Fruit fly (Drosophila melanogaster) whole organism, adult: ENCODE measurements around the gene orb2.

ENCODE experiments used
- CG11617 ChIP-seq: fragments of 200-800 bp; sonication (Bioruptor generic); optimal IDR thresholded peaks from 2 replicates; lab custom pipeline; 2017; ENCODE audit warnings: mild to moderate bottlenecking, missing biosample characterization, missing genetic modification reagents, missing genetic modification characterization
- CG12768 ChIP-seq: fragments of 200-800 bp; sonication (Bioruptor generic); optimal IDR thresholded peaks from 2 replicates; lab custom pipeline; 2017; ENCODE audit warnings: missing biosample characterization, missing genetic modification characterization, mild to moderate bottlenecking, moderate library complexity, missing genetic modification reagents
- CG1620 ChIP-seq: fragments of 200-800 bp; sonication (Bioruptor generic); optimal IDR thresholded peaks from 2 replicates; lab custom pipeline; 2016; ENCODE audit warnings: missing biosample characterization, missing genetic modification characterization
- CG5204 ChIP-seq: fragments of 200-800 bp; sonication (Bioruptor generic); optimal IDR thresholded peaks from 2 replicates; lab custom pipeline; 2016; ENCODE audit warnings: missing biosample characterization, missing genetic modification characterization
- Clk ChIP-seq: fragments of 200-800 bp; sonication (Bioruptor generic); optimal IDR thresholded peaks from 2 replicates; lab custom pipeline; 2017; ENCODE audit warnings: missing biosample characterization, missing genetic modification characterization
- Crg-1 ChIP-seq: fragments of 200-800 bp; sonication (Bioruptor generic); optimal IDR thresholded peaks from 2 replicates; lab custom pipeline; 2016; ENCODE audit warnings: missing biosample characterization, missing genetic modification characterization
- Mnt ChIP-seq: fragments of 200-800 bp; sonication (Bioruptor generic); optimal IDR thresholded peaks from 2 replicates; lab custom pipeline; 2016; ENCODE audit warnings: missing biosample characterization, mild to moderate bottlenecking, missing genetic modification characterization
- cic ChIP-seq: fragments of 200-800 bp; sonication (Bioruptor generic); optimal IDR thresholded peaks from 2 replicates; lab custom pipeline; 2017; ENCODE audit warnings: missing biosample characterization, mild to moderate bottlenecking, missing genetic modification characterization, moderate library complexity
- cnc ChIP-seq, 2 experiments: fragments of >200 bp; optimal IDR thresholded peaks; 2 replicates each; lab custom pipeline; 2017
- kay ChIP-seq: fragments of 200-800 bp; sonication (Bioruptor generic); peaks from one replicate; lab custom pipeline; 2016; ENCODE audit warnings: missing biosample characterization, missing genetic modification characterization, borderline replicate concordance
- ovo ChIP-seq: fragments of 200-800 bp; sonication (Bioruptor generic); optimal IDR thresholded peaks from 2 replicates; lab custom pipeline; 2016; ENCODE audit warnings: missing biosample characterization, missing genetic modification characterization
- tj ChIP-seq: fragments of 200-800 bp; sonication (Bioruptor generic); optimal IDR thresholded peaks from 3 replicates; lab custom pipeline; 2017; ENCODE audit warnings: missing biosample characterization, mild to moderate bottlenecking, missing genetic modification characterization, moderate library complexity
- toe ChIP-seq: fragments of 200-800 bp; sonication (Bioruptor generic); optimal IDR thresholded peaks from 2 replicates; lab custom pipeline; 2016; ENCODE audit warnings: missing biosample characterization, missing genetic modification characterization

- TF ChIP-seq CG1620 (GFP tag; lab: Kevin White, UChicago) (no peak), tj (GFP tag; lab: Kevin White, UChicago) (no peak), CG5204 (no peak), kay (GFP tag; lab: Kevin White, UChicago) (no peak), Crg-1 (GFP tag; lab: Kevin White, UChicago) (no peak), CG11617 (no peak), cic (GFP tag; lab: Kevin White, UChicago) (no peak), Clk (GFP tag; lab: Kevin White, UChicago) (no peak), cnc (optimal IDR thresholded peaks at IDR 0.05; lab: Kevin White, UChicago) (no peak), CG12768 (GFP tag; lab: Kevin White, UChicago) (no peak), ovo (GFP tag; lab: Kevin White, UChicago) (no peak), toe (no peak), Mnt (GFP tag; lab: Kevin White, UChicago) (no peak)
These were observed 4.3 kb upstream of the orb2 start, which contains the start of gene CG13313 for dm6 chr3L:8958557-8958956.
